Fruit fly (Drosophila melanogaster) whole organism, prepupa: ENCODE data around the gene Polr1B.

Source experiments
- Blimp-1 ChIP-seq: fragments of 200-800 bp; sonication (Bioruptor generic); optimal IDR thresholded peaks from 3 replicates; lab custom pipeline; 2017; ENCODE audit warnings: missing biosample characterization, missing genetic modification characterization, mild to moderate bottlenecking, moderate library complexity, missing genetic modification reagents
- CG10631 ChIP-seq: fragments of 200-800 bp; sonication (Bioruptor generic); optimal IDR thresholded peaks from 2 replicates; lab custom pipeline; 2016; ENCODE audit warnings: missing biosample characterization, missing genetic modification characterization
- CG10669 ChIP-seq: fragments of 200-800 bp; sonication (Bioruptor generic); optimal IDR thresholded peaks from 3 replicates; lab custom pipeline; 2018; ENCODE audit warnings: missing biosample characterization, mild to moderate bottlenecking, missing genetic modification characterization, moderate library complexity
- CG11294 ChIP-seq: fragments of 200-800 bp; sonication (Bioruptor generic); IDR thresholded peaks from 2 replicates; pipeline ENCODE4 v1.3.6; 2022; ENCODE audit warnings: missing biosample characterization, missing genetic modification characterization
- CG15336 ChIP-seq: fragments of 200-800 bp; sonication (Bioruptor generic); IDR thresholded peaks from 2 replicates; pipeline ENCODE4 v1.3.6; 2022; ENCODE audit warnings: missing biosample characterization, missing genetic modification characterization
- CG1621 ChIP-seq: fragments of 200-800 bp; sonication (Bioruptor generic); optimal IDR thresholded peaks from 3 replicates; lab custom pipeline; 2018; ENCODE audit warnings: missing biosample characterization, mild to moderate bottlenecking, missing genetic modification characterization
- CG31627 ChIP-seq: fragments of 200-800 bp; sonication (Bioruptor generic); optimal IDR thresholded peaks from 3 replicates; lab custom pipeline; 2016; ENCODE audit warnings: missing biosample characterization, missing genetic modification characterization
- CG32006 ChIP-seq: fragments of 200-800 bp; sonication (Bioruptor generic); optimal IDR thresholded peaks from 3 replicates; lab custom pipeline; 2017; ENCODE audit warnings: missing biosample characterization, mild to moderate bottlenecking, missing genetic modification characterization
- CG34406 ChIP-seq: fragments of 200-800 bp; sonication (Bioruptor generic); optimal IDR thresholded peaks from 3 replicates; lab custom pipeline; 2016; ENCODE audit warnings: missing biosample characterization, missing genetic modification characterization
- CG3919 ChIP-seq: fragments of 200-800 bp; sonication (Bioruptor generic); optimal IDR thresholded peaks from 3 replicates; lab custom pipeline; 2016; ENCODE audit warnings: missing biosample characterization, missing genetic modification characterization
- CG6163 ChIP-seq: fragments of 200-800 bp; sonication (Bioruptor generic); IDR thresholded peaks from 3 replicates; pipeline ENCODE4 v1.3.6; 2022; ENCODE audit warnings: missing biosample characterization, missing genetic modification characterization
- CG6276 ChIP-seq: fragments of 200-800 bp; sonication (Bioruptor generic); optimal IDR thresholded peaks from 2 replicates; lab custom pipeline; 2017; ENCODE audit warnings: missing biosample characterization, mild to moderate bottlenecking, missing genetic modification characterization
- CG6792 ChIP-seq: fragments of 200-800 bp; sonication (Bioruptor generic); optimal IDR thresholded peaks from 3 replicates; lab custom pipeline; 2016; ENCODE audit warnings: missing biosample characterization, missing genetic modification characterization
- CG6808 ChIP-seq: fragments of 200-800 bp; sonication (Bioruptor generic); optimal IDR thresholded peaks from 3 replicates; lab custom pipeline; 2017; ENCODE audit warnings: missing biosample characterization, missing genetic modification characterization, mild to moderate bottlenecking, moderate library complexity, missing genetic modification reagents
- CG6854 ChIP-seq: fragments of 200-800 bp; sonication (Bioruptor generic); optimal IDR thresholded peaks from 2 replicates; lab custom pipeline; 2017; ENCODE audit warnings: missing biosample characterization, mild to moderate bottlenecking, missing genetic modification characterization
- CG7368 ChIP-seq: fragments of 200-800 bp; sonication (Bioruptor generic); optimal IDR thresholded peaks from 3 replicates; lab custom pipeline; 2016; ENCODE audit warnings: missing biosample characterization, missing genetic modification characterization
- CG8119 ChIP-seq: fragments of 200-800 bp; sonication (Bioruptor generic); IDR thresholded peaks from 3 replicates; pipeline ENCODE4 v1.3.6; 2022; ENCODE audit warnings: missing biosample characterization, missing genetic modification characterization
- CG8319 ChIP-seq: fragments of 200-800 bp; sonication (Bioruptor generic); optimal IDR thresholded peaks from 3 replicates; lab custom pipeline; 2016; ENCODE audit warnings: missing biosample characterization, missing genetic modification characterization
- CG8632 ChIP-seq: fragments of 200-800 bp; sonication (Bioruptor generic); optimal IDR thresholded peaks from 3 replicates; lab custom pipeline; 2016; ENCODE audit warnings: missing biosample characterization, missing genetic modification characterization
- CG9139 ChIP-seq: fragments of 200-800 bp; sonication (Bioruptor generic); optimal IDR thresholded peaks from 3 replicates; lab custom pipeline; 2017; ENCODE audit warnings: missing biosample characterization, mild to moderate bottlenecking, missing genetic modification characterization
- Eip75B ChIP-seq: fragments of 200-800 bp; sonication (Bioruptor generic); optimal IDR thresholded peaks from 3 replicates; lab custom pipeline; 2016; ENCODE audit warnings: missing biosample characterization, missing genetic modification characterization
- Eip78C ChIP-seq: fragments of 200-800 bp; sonication (Bioruptor generic); peaks from one replicate; lab custom pipeline; 2016; ENCODE audit warnings: missing biosample characterization, missing genetic modification characterization
- Ets21C ChIP-seq: fragments of 200-800 bp; sonication (Bioruptor generic); optimal IDR thresholded peaks from 3 replicates; lab custom pipeline; 2016; ENCODE audit warnings: missing biosample characterization, missing genetic modification characterization
- Ets96B ChIP-seq: fragments of 200-800 bp; optimal IDR thresholded peaks from 2 replicates; lab custom pipeline; 2019; ENCODE audit warnings: missing biosample characterization, mild to moderate bottlenecking, missing genetic modification characterization, moderate library complexity
- Gug ChIP-seq: fragments of 200-800 bp; sonication (Bioruptor generic); IDR thresholded peaks from 2 replicates; pipeline ENCODE4 v1.3.6; 2022; ENCODE audit warnings: missing biosample characterization, missing genetic modification characterization
- Hr38 ChIP-seq: sonication (Bioruptor generic); optimal IDR thresholded peaks from 2 replicates; lab custom pipeline; 2016; ENCODE audit warnings: missing biosample characterization, missing genetic modification characterization
- Hr39 ChIP-seq: fragments of 200-800 bp; sonication (Bioruptor generic); optimal IDR thresholded peaks from 2 replicates; lab custom pipeline; 2016; ENCODE audit warnings: missing biosample characterization, missing genetic modification characterization
- Hr4 ChIP-seq: fragments of 200-800 bp; sonication (Bioruptor generic); optimal IDR thresholded peaks from 3 replicates; lab custom pipeline; 2016; ENCODE audit warnings: missing biosample characterization, missing genetic modification characterization
- Lpt ChIP-seq: fragments of 200-800 bp; sonication (Bioruptor generic); optimal IDR thresholded peaks from 3 replicates; lab custom pipeline; 2016; ENCODE audit warnings: missing biosample characterization, missing genetic modification characterization
- Met ChIP-seq: fragments of 200-800 bp; sonication (Bioruptor generic); optimal IDR thresholded peaks from 3 replicates; lab custom pipeline; 2016; ENCODE audit warnings: missing biosample characterization, missing genetic modification characterization
- OdsH ChIP-seq: fragments of 200-800 bp; sonication (Bioruptor generic); optimal IDR thresholded peaks from 3 replicates; lab custom pipeline; 2016; ENCODE audit warnings: missing biosample characterization, missing genetic modification characterization
- Smox ChIP-seq: fragments of 200-800 bp; sonication (Bioruptor generic); optimal IDR thresholded peaks from 3 replicates; lab custom pipeline; 2016; ENCODE audit warnings: missing biosample characterization, missing genetic modification characterization
- Sox102F ChIP-seq: fragments of 200-800 bp; sonication (Bioruptor generic); optimal IDR thresholded peaks from 2 replicates; lab custom pipeline; 2016; ENCODE audit warnings: missing biosample characterization, mild to moderate bottlenecking, missing genetic modification characterization
- Sox15 ChIP-seq: fragments of 200-800 bp; sonication (Bioruptor generic); optimal IDR thresholded peaks from 3 replicates; lab custom pipeline; 2016; ENCODE audit warnings: missing biosample characterization, missing genetic modification characterization
- achi ChIP-seq: fragments of 200-800 bp; sonication (Bioruptor generic); optimal IDR thresholded peaks from 3 replicates; lab custom pipeline; 2016; ENCODE audit warnings: missing biosample characterization, missing genetic modification characterization
- acj6 ChIP-seq: fragments of 200-800 bp; sonication (Bioruptor generic); optimal IDR thresholded peaks from 3 replicates; lab custom pipeline; 2016; ENCODE audit warnings: missing biosample characterization, missing genetic modification characterization
- cyc ChIP-seq: fragments of 200-800 bp; sonication (Bioruptor generic); optimal IDR thresholded peaks from 3 replicates; lab custom pipeline; 2016; ENCODE audit warnings: missing biosample characterization, missing genetic modification characterization
- dac ChIP-seq: fragments of 200-800 bp; sonication (Bioruptor generic); optimal IDR thresholded peaks from 2 replicates; lab custom pipeline; 2017; ENCODE audit warnings: missing biosample characterization, mild to moderate bottlenecking, missing genetic modification characterization
- dsx ChIP-seq: fragments of 200-800 bp; optimal IDR thresholded peaks from 3 replicates; lab custom pipeline; 2019; ENCODE audit warnings: missing biosample characterization, mild to moderate bottlenecking, missing genetic modification characterization, moderate library complexity; ENCODE audit not compliant: poor library complexity, severe bottlenecking
- eg ChIP-seq: fragments of 200-800 bp; sonication (Bioruptor generic); IDR thresholded peaks from 3 replicates; pipeline ENCODE4 v1.3.6; 2022; ENCODE audit warnings: missing biosample characterization, missing genetic modification characterization
- esn ChIP-seq: fragments of 200-800 bp; sonication (Bioruptor generic); optimal IDR thresholded peaks from 2 replicates; lab custom pipeline; 2016; ENCODE audit warnings: missing biosample characterization, mild to moderate bottlenecking, missing genetic modification characterization, moderate library complexity
- fd59A ChIP-seq: fragments of 200-800 bp; sonication (Bioruptor generic); optimal IDR thresholded peaks from 2 replicates; lab custom pipeline; 2017; ENCODE audit warnings: missing biosample characterization, mild to moderate bottlenecking, missing genetic modification characterization, missing genetic modification reagents
- fd85E ChIP-seq: fragments of 200-800 bp; sonication (Bioruptor generic); optimal IDR thresholded peaks from 3 replicates; lab custom pipeline; 2016; ENCODE audit warnings: missing biosample characterization, missing genetic modification characterization
- fkh ChIP-seq: fragments of 200-800 bp; sonication (Bioruptor generic); optimal IDR thresholded peaks from 3 replicates; lab custom pipeline; 2017; ENCODE audit warnings: missing biosample characterization, mild to moderate bottlenecking, missing genetic modification characterization, moderate library complexity
- lz ChIP-seq: fragments of 200-800 bp; sonication (Bioruptor generic); optimal IDR thresholded peaks from 3 replicates; lab custom pipeline; 2016; ENCODE audit warnings: missing biosample characterization, missing genetic modification characterization
- pdm3 ChIP-seq: fragments of 200-800 bp; sonication (Bioruptor generic); optimal IDR thresholded peaks from 3 replicates; lab custom pipeline; 2016; ENCODE audit warnings: missing biosample characterization, missing genetic modification characterization
- salr ChIP-seq, 2 experiments: fragments of 200-800 bp; sonication (Bioruptor generic); optimal IDR thresholded peaks; 3 replicates each; lab custom pipeline; 2016 to 2018; ENCODE audit warnings: missing biosample characterization in 2 of 2, missing genetic modification characterization in 2 of 2, mild to moderate bottlenecking in 1 of 2
- spab ChIP-seq: fragments of 200-800 bp; sonication (Bioruptor generic); optimal IDR thresholded peaks from 2 replicates; lab custom pipeline; 2017; ENCODE audit warnings: missing biosample characterization, mild to moderate bottlenecking, missing genetic modification characterization, missing genetic modification reagents
- ss ChIP-seq, 2 experiments: fragments of 200-800 bp; sonication (Bioruptor generic); optimal IDR thresholded peaks; 2 replicates in 1 of 2; 3 replicates in 1 of 2; lab custom pipeline; 2017 to 2018; ENCODE audit warnings: mild to moderate bottlenecking in 2 of 2, missing biosample characterization in 2 of 2, missing genetic modification characterization in 2 of 2, moderate library complexity in 1 of 2
- topi ChIP-seq: fragments of 200-800 bp; sonication (Bioruptor generic); optimal IDR thresholded peaks from 3 replicates; lab custom pipeline; 2016; ENCODE audit warnings: missing biosample characterization, missing genetic modification characterization
- vri ChIP-seq: fragments of 200-800 bp; sonication (Bioruptor generic); optimal IDR thresholded peaks from 3 replicates; lab custom pipeline; 2016; ENCODE audit warnings: missing biosample characterization, mild to moderate bottlenecking, missing genetic modification characterization

The Polr1B gene

dm6 chr2L:451705-452472 is 47.8 kb downstream of the Polr1B start:
- no peak for TF ChIP-seq ss (GFP tag; optimal IDR thresholded peaks at IDR 0.05; lab: Kevin White, UChicago)
- TF ChIP-seq CG6808 (GFP tag; lab: Kevin White, UChicago): no peak
- TF ChIP-seq CG8119 (GFP tag; lab: Robert Waterston, UW): peak; percentile 37; the same call in 1 of the 3 replicates
- TF ChIP-seq Eip78C (GFP tag; lab: Kevin White, UChicago): no peak
- no peak for TF ChIP-seq Ets21C (GFP tag; lab: Kevin White, UChicago)
- no peak for TF ChIP-seq Lpt (GFP tag; lab: Kevin White, UChicago)
- TF ChIP-seq CG6163: peak; percentile 16; the same call in 1 of the 3 replicates
- TF ChIP-seq dsx (GFP tag; lab: Kevin White, UChicago): peak; percentile 19
- TF ChIP-seq Hr38 (GFP tag; lab: Kevin White, UChicago): no peak
- no peak for TF ChIP-seq Eip75B (GFP tag; lab: Kevin White, UChicago)
- peak; percentile 25 for TF ChIP-seq esn (GFP tag; lab: Kevin White, UChicago)
- TF ChIP-seq CG7368 (GFP tag; lab: Kevin White, UChicago): peak; percentile 45
- TF ChIP-seq CG31627 (GFP tag; lab: Kevin White, UChicago): no peak
- TF ChIP-seq topi (GFP tag; lab: Kevin White, UChicago): no peak
- no peak for TF ChIP-seq CG32006 (GFP tag; lab: Kevin White, UChicago)
- TF ChIP-seq fd59A (GFP tag; lab: Kevin White, UChicago): no peak
- no peak for TF ChIP-seq dac (GFP tag; lab: Kevin White, UChicago)
- TF ChIP-seq OdsH (GFP tag; lab: Kevin White, UChicago): no peak
- no peak for TF ChIP-seq Sox15
- TF ChIP-seq CG6276 (GFP tag; lab: Kevin White, UChicago): no peak
- TF ChIP-seq acj6 (GFP tag; lab: Kevin White, UChicago): no peak
- no peak for TF ChIP-seq CG9139 (GFP tag; lab: Kevin White, UChicago)
- no peak for TF ChIP-seq achi
- no peak for TF ChIP-seq Smox (GFP tag; lab: Kevin White, UChicago)
- TF ChIP-seq Sox102F: no peak
- peak; percentile 10 for TF ChIP-seq CG1621 (tag; lab: Kevin White, UChicago)
- TF ChIP-seq vri (GFP tag; lab: Kevin White, UChicago): no peak
- TF ChIP-seq CG8632 (GFP tag; lab: Kevin White, UChicago): no peak
- 0 out of 2 replicates have a peak, but pooled peaks have one; percentile 22 for TF ChIP-seq Gug (GFP tag; lab: Robert Waterston, UW)
- no peak for TF ChIP-seq Blimp-1
- TF ChIP-seq Met (GFP tag; lab: Kevin White, UChicago): no peak
- peak; percentile 28 for TF ChIP-seq CG34406
- no peak for TF ChIP-seq CG10631 (GFP tag; lab: Kevin White, UChicago)
- TF ChIP-seq eg (GFP tag; lab: Robert Waterston, UW): no peak; the same call in 1 of the 3 replicates
- no peak for TF ChIP-seq pdm3 (GFP tag; lab: Kevin White, UChicago)
- no peak for TF ChIP-seq spab (GFP tag; lab: Kevin White, UChicago)
- no peak for TF ChIP-seq salr (GFP tag; optimal IDR thresholded peaks at IDR 0.05; lab: Kevin White, UChicago)
- no peak for TF ChIP-seq CG6854 (GFP tag; lab: Kevin White, UChicago)
- TF ChIP-seq CG8319 (GFP tag; lab: Kevin White, UChicago): no peak
- no peak for TF ChIP-seq lz
- no peak for TF ChIP-seq fkh (GFP tag; lab: Kevin White, UChicago)
- 0 out of 2 replicates have a peak, but pooled peaks have one; percentile 35 for TF ChIP-seq CG11294 (GFP tag; lab: Robert Waterston, UW)
- peak; percentile 48 for TF ChIP-seq CG6792 (GFP tag; lab: Kevin White, UChicago)
- no peak for TF ChIP-seq Hr39 (GFP tag; lab: Kevin White, UChicago)
- TF ChIP-seq fd85E (GFP tag; lab: Kevin White, UChicago): no peak
- TF ChIP-seq Hr4 (GFP tag; lab: Kevin White, UChicago): no peak
- peak; percentile 14 for TF ChIP-seq cyc (GFP tag; lab: Kevin White, UChicago)
- TF ChIP-seq CG10669: peak; percentile 61
- TF ChIP-seq Ets96B (tag; lab: Kevin White, UChicago): peak; percentile 20
- peak; percentile 52 for TF ChIP-seq CG15336 (GFP tag; lab: Robert Waterston, UW)
- TF ChIP-seq CG3919 (GFP tag; lab: Kevin White, UChicago): no peak
